Worm (Caenorhabditis elegans): ENCODE results near the gene cpin-1.

ce11 chrIV:9485040-9485439, 34.6 kb downstream of the cpin-1 start, which contains the start of gene gadr-2:
- TF ChIP-seq lin-15B (tag; optimal IDR thresholded peaks at IDR 0.05) (no peak), efl-3 (GFP tag; optimal IDR thresholded peaks at IDR 0.05) (no peak), nhr-11 (tag; optimal IDR thresholded peaks at IDR 0.05) (no peak), pqm-1 (tag; optimal IDR thresholded peaks at IDR 0.05) (no peak)

All from whole organism, L1 larva.